Fruit fly (Drosophila melanogaster) whole organism, pupa: ENCODE results near the gene PolD3.

Experiments used
- CG15710 ChIP-seq: fragments of 200-800 bp; sonication (Bioruptor generic); optimal IDR thresholded peaks from 2 replicates; lab custom pipeline; 2018; ENCODE audit warnings: missing biosample characterization, mild to moderate bottlenecking, missing genetic modification characterization, moderate library complexity
- CG34367 ChIP-seq: fragments of 200-800 bp; sonication (Bioruptor generic); optimal IDR thresholded peaks from 2 replicates; lab custom pipeline; 2018; ENCODE audit warnings: missing biosample characterization, mild to moderate bottlenecking, missing genetic modification characterization
- CG8301 ChIP-seq: fragments of 200-800 bp; sonication (Bioruptor generic); optimal IDR thresholded peaks from 2 replicates; lab custom pipeline; 2018; ENCODE audit warnings: missing biosample characterization, mild to moderate bottlenecking, missing genetic modification characterization
- EcR ChIP-seq: fragments of 200-800 bp; sonication (Bioruptor generic); optimal IDR thresholded peaks from 3 replicates; lab custom pipeline; 2019; ENCODE audit warnings: missing biosample characterization, missing genetic modification characterization, mild to moderate bottlenecking, moderate library complexity, missing genetic modification reagents
- Snoo ChIP-seq: fragments of 200-800 bp; sonication (Bioruptor generic); optimal IDR thresholded peaks from 3 replicates; lab custom pipeline; 2017; ENCODE audit warnings: missing biosample characterization, mild to moderate bottlenecking, missing genetic modification characterization, inconsistent platforms

DNA sequence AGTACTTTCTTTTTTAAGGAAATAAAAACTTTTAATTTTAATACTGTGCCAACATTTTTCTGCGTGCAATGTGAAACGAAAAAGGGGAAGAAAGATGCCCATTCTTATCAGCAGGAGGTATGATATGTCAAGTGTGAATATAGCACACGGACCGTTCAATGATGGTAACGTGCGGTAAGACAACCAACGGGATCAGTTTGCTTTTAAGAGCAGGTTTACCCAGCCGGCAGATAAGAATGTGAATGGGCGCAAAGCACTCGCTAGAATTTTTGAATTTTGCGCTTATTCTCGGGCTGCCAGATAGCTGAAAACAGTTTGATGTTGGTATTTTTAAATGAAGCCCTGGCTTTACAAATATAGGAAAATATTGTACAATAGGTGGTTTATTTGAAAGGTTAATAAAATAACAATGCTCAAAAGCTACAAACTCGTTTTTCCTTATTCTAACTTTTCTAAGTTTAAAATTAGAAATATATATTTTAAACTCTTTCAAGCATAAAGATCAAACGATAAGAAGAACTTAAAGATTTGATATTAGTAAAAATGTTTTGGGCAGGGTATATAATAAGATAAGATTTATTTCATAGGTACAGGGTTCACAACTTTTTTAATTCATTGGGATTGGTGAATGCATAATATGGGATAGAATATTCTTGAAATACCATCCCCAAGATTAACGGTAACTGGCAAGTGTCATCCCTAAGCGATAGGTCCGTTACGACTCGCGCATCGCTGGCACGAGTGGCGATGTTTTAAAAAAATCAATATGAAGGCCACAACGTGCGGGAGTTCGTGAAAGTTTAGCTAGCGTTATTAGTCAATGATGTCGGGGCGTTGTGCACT lies 7.7 kb downstream of the PolD3 start, which contains the start of gene dao:
- TF ChIP-seq EcR (GFP tag; lab: Kevin White, UChicago) (no peak), Snoo (tag; lab: Kevin White, UChicago) (no peak), CG15710 (tag; lab: Kevin White, UChicago) (no peak), CG8301 (tag; lab: Kevin White, UChicago) (no peak), CG34367 (tag; lab: Kevin White, UChicago) (no peak)
